Worm (Caenorhabditis elegans) whole organism, L4 larva: ENCODE results near the gene sfxn-1.4.

Experiments
- D1046.2 ChIP-seq: fragments of 200-800 bp; sonication (Bioruptor generic); IDR thresholded peaks from 2 replicates; pipeline ENCODE4 v1.3.6; 2022; ENCODE audit warnings: missing genetic modification characterization, missing compliant biosample characterization
- F26F4.8 ChIP-seq: fragments of 200-800 bp; sonication (Bioruptor generic); conservative IDR thresholded peaks from 2 replicates; pipeline ENCODE4 v1.3.6; 2022; ENCODE audit warnings: missing genetic modification characterization, missing compliant biosample characterization
- F49E8.2 ChIP-seq: sonication (generic microtip); optimal IDR thresholded peaks from 2 replicates; lab custom pipeline; 2016; ENCODE audit warnings: missing compliant biosample characterization, mild to moderate bottlenecking, missing genetic modification characterization, borderline replicate concordance
- T20F7.1 ChIP-seq: fragments of 200-800 bp; sonication (Bioruptor generic); optimal IDR thresholded peaks from 2 replicates; lab custom pipeline; 2018; ENCODE audit warnings: mild to moderate bottlenecking, missing genetic modification characterization, missing compliant biosample characterization
- ZK546.5 ChIP-seq, 2 experiments: sonication (generic microtip); optimal IDR thresholded peaks; 2 replicates each; lab custom pipeline; 2017; ENCODE audit warnings: missing biosample characterization in 2 of 2, missing genetic modification characterization in 2 of 2
- aha-1 ChIP-seq: fragments of 150-350 bp; peaks from one replicate; lab custom pipeline; 2014; ENCODE audit warnings: missing biosample characterization, missing genetic modification characterization
- aly-2 ChIP-seq: sonication (generic microtip); optimal IDR thresholded peaks from 2 replicates; lab custom pipeline; 2018; ENCODE audit warnings: missing biosample characterization, missing genetic modification characterization
- arid-1 ChIP-seq: fragments of 200-800 bp; sonication (Bioruptor generic); conservative IDR thresholded peaks from 2 replicates; pipeline ENCODE4 v1.3.6; 2022; ENCODE audit warnings: missing genetic modification reagents, missing genetic modification characterization, missing compliant biosample characterization
- ceh-20 ChIP-seq: fragments of 200-800 bp; sonication (Bioruptor generic); IDR thresholded peaks from 2 replicates; pipeline ENCODE4 v1.3.6; 2022; ENCODE audit warnings: missing genetic modification reagents, missing genetic modification characterization, missing compliant biosample characterization
- ceh-28 ChIP-seq: fragments of 150-350 bp; optimal IDR thresholded peaks from 2 replicates; lab custom pipeline; 2014; ENCODE audit warnings: missing biosample characterization, missing genetic modification reagents, missing genetic modification characterization
- ceh-82 ChIP-seq: sonication (generic microtip); optimal IDR thresholded peaks from 2 replicates; lab custom pipeline; 2017; ENCODE audit warnings: missing biosample characterization, missing genetic modification characterization
- ctbp-1 ChIP-seq: fragments of 200-800 bp; sonication (Bioruptor generic); IDR thresholded peaks from 2 replicates; pipeline ENCODE4 v1.3.6; 2022; ENCODE audit warnings: missing genetic modification reagents, missing genetic modification characterization, missing compliant biosample characterization
- dmd-6 ChIP-seq: fragments of 200-800 bp; sonication (Bioruptor generic); IDR thresholded peaks from 2 replicates; pipeline ENCODE4 v1.3.6; 2022; ENCODE audit warnings: missing genetic modification reagents, missing genetic modification characterization, missing compliant biosample characterization
- dmd-8 ChIP-seq: fragments of 200-800 bp; sonication (Bioruptor generic); IDR thresholded peaks from 2 replicates; pipeline ENCODE4 v1.3.6; 2022; ENCODE audit warnings: missing genetic modification characterization, missing compliant biosample characterization
- dpl-1 ChIP-seq: fragments of 150-350 bp; optimal IDR thresholded peaks from 2 replicates; lab custom pipeline; 2014; ENCODE audit warnings: missing biosample characterization, missing genetic modification reagents, missing genetic modification characterization
- duxl-1 ChIP-seq: sonication (generic microtip); optimal IDR thresholded peaks from 2 replicates; lab custom pipeline; 2016; ENCODE audit warnings: mild to moderate bottlenecking, missing genetic modification characterization, moderate library complexity, missing compliant biosample characterization; ENCODE audit not compliant: poor library complexity
- dve-1 ChIP-seq: sonication (generic microtip); optimal IDR thresholded peaks from 2 replicates; lab custom pipeline; 2017; ENCODE audit warnings: antibody characterized with exemption, mild to moderate bottlenecking, missing genetic modification characterization, missing compliant biosample characterization; ENCODE audit not compliant: insufficient read depth
- fkh-10 ChIP-seq: fragments of 150-350 bp; optimal IDR thresholded peaks from 2 replicates; lab custom pipeline; 2014; ENCODE audit warnings: missing biosample characterization, missing genetic modification reagents, missing genetic modification characterization
- gei-8 ChIP-seq: fragments of 200-800 bp; sonication (Bioruptor generic); optimal IDR thresholded peaks from 2 replicates; lab custom pipeline; 2018; ENCODE audit warnings: mild to moderate bottlenecking, missing genetic modification characterization, missing compliant biosample characterization
- hif-1 ChIP-seq, 2 experiments: sonication (generic microtip); optimal IDR thresholded peaks; 2 replicates each; lab custom pipeline; 2016 to 2017; ENCODE audit warnings: missing compliant biosample characterization in 2 of 2, missing genetic modification characterization in 2 of 2, missing genetic modification reagents in 2 of 2, missing genotype in 2 of 2, mild to moderate bottlenecking in 1 of 2
- hlh-11 ChIP-seq: fragments of 200-800 bp; sonication (Bioruptor generic); optimal IDR thresholded peaks from 2 replicates; lab custom pipeline; 2018; ENCODE audit warnings: mild to moderate bottlenecking, missing genetic modification characterization, missing compliant biosample characterization
- hmg-1.1 ChIP-seq: fragments of 200-800 bp; sonication (Bioruptor generic); IDR thresholded peaks from 2 replicates; pipeline ENCODE4 v1.3.6; 2022; ENCODE audit warnings: missing genetic modification reagents, missing genetic modification characterization, missing compliant biosample characterization
- lim-7 ChIP-seq: fragments of 200-800 bp; sonication (Bioruptor generic); IDR thresholded peaks from 2 replicates; pipeline ENCODE4 v1.3.6; 2022; ENCODE audit warnings: missing genetic modification characterization, missing compliant biosample characterization
- lin-13 ChIP-seq: fragments of 150-350 bp; optimal IDR thresholded peaks from 2 replicates; lab custom pipeline; 2014; ENCODE audit warnings: missing biosample characterization, missing genetic modification reagents, missing genetic modification characterization
- lin-38 ChIP-seq: fragments of 200-800 bp; sonication (Bioruptor generic); IDR thresholded peaks from 2 replicates; pipeline ENCODE4 v1.3.6; 2022; ENCODE audit warnings: missing genetic modification reagents, missing genetic modification characterization, missing compliant biosample characterization
- lsy-2 ChIP-seq, 2 experiments: fragments of 150-350 bp in 1 of 2; sonication (generic microtip) in 1 of 2; optimal IDR thresholded peaks; 2 replicates each; lab custom pipeline; 2014 to 2017; ENCODE audit warnings: missing biosample characterization in 2 of 2, missing genetic modification characterization in 2 of 2
- madf-5 ChIP-seq, 2 experiments: fragments of 200-800 bp; sonication (Bioruptor generic); IDR thresholded peaks; 2 replicates each; pipeline ENCODE4 v1.3.6; 2022; ENCODE audit warnings: missing compliant biosample characterization in 2 of 2, missing genetic modification characterization in 2 of 2
- mes-2 ChIP-seq: sonication (generic microtip); optimal IDR thresholded peaks from 2 replicates; lab custom pipeline; 2016; ENCODE audit warnings: missing genotype, mild to moderate bottlenecking, missing genetic modification characterization, missing compliant biosample characterization; ENCODE audit not compliant: poor library complexity, severe bottlenecking
- nhr-10 ChIP-seq: fragments of 150-350 bp; optimal IDR thresholded peaks from 2 replicates; lab custom pipeline; 2014; ENCODE audit warnings: missing biosample characterization, missing genetic modification characterization
- nhr-11 ChIP-seq: fragments of 150-350 bp; optimal IDR thresholded peaks from 2 replicates; lab custom pipeline; 2014; ENCODE audit warnings: missing biosample characterization, missing genetic modification characterization
- nhr-237 ChIP-seq: sonication (generic microtip); optimal IDR thresholded peaks from 2 replicates; lab custom pipeline; 2017; ENCODE audit warnings: missing biosample characterization, missing genetic modification characterization
- nhr-6 ChIP-seq: fragments of 150-350 bp; optimal IDR thresholded peaks from 2 replicates; lab custom pipeline; 2014; ENCODE audit warnings: missing biosample characterization, missing genetic modification characterization
- nhr-77 ChIP-seq: fragments of 150-350 bp; optimal IDR thresholded peaks from 2 replicates; lab custom pipeline; 2014; ENCODE audit warnings: missing biosample characterization, missing genetic modification characterization
- pha-4 ChIP-seq, 2 experiments: fragments of 150-350 bp in 1 of 2; fragments of 200-800 bp in 1 of 2; sonication (Bioruptor generic) in 1 of 2; IDR thresholded peaks in 1 of 2; optimal IDR thresholded peaks in 1 of 2; 2 replicates each; pipeline versions ENCODE4 v1.3.6 to Lab custom; 2014 to 2022; ENCODE audit warnings: missing genetic modification characterization in 2 of 2, missing genetic modification reagents in 2 of 2, missing biosample characterization in 1 of 2, missing compliant biosample characterization in 1 of 2
- pqm-1 ChIP-seq: sonication (generic microtip); optimal IDR thresholded peaks from 2 replicates; lab custom pipeline; 2017; ENCODE audit warnings: missing biosample characterization, missing genetic modification characterization
- rbr-2 ChIP-seq: sonication (generic microtip); optimal IDR thresholded peaks from 2 replicates; lab custom pipeline; 2016; ENCODE audit warnings: missing genotype, missing genetic modification characterization, missing compliant biosample characterization
- saeg-2 ChIP-seq: fragments of 200-800 bp; sonication (Bioruptor generic); IDR thresholded peaks from 2 replicates; pipeline ENCODE4 v1.3.6; 2022; ENCODE audit warnings: missing genetic modification reagents, missing genetic modification characterization, missing compliant biosample characterization
- sdz-12 ChIP-seq: fragments of 200-800 bp; sonication (Bioruptor generic); optimal IDR thresholded peaks from 2 replicates; lab custom pipeline; 2018; ENCODE audit warnings: mild to moderate bottlenecking, missing genetic modification characterization, missing compliant biosample characterization
- set-16 ChIP-seq: fragments of 200-800 bp; sonication (Bioruptor generic); IDR thresholded peaks from 2 replicates; pipeline ENCODE4 v1.3.6; 2022; ENCODE audit warnings: missing genetic modification reagents, missing genetic modification characterization, missing compliant biosample characterization
- unc-62 ChIP-seq, 3 experiments: fragments of 150-350 bp in 1 of 3; sonication (generic microtip); optimal IDR thresholded peaks in 2 of 3; peaks in 1 of 3; 1 replicate in 1 of 3; 2 replicates in 2 of 3; lab custom pipeline; 2014 to 2017; ENCODE audit warnings: missing biosample characterization in 3 of 3, missing genetic modification characterization in 3 of 3, missing genetic modification reagents in 3 of 3, missing genotype in 1 of 3
- zag-1 ChIP-seq: fragments of 150-350 bp; optimal IDR thresholded peaks from 2 replicates; lab custom pipeline; 2014; ENCODE audit warnings: missing biosample characterization, missing genetic modification characterization
- zip-2 ChIP-seq: fragments of 150-350 bp; optimal IDR thresholded peaks from 2 replicates; lab custom pipeline; 2014; ENCODE audit warnings: missing biosample characterization, missing genetic modification characterization

Gene sfxn-1.4

ce11 chrII:11694432-11694831, 13.4 kb upstream of the sfxn-1.4 start (continued):
- TF ChIP-seq dpl-1 (GFP tag; lab: Kevin White, UChicago) (peak; percentile 50), lsy-2 (tag; optimal IDR thresholded peaks at IDR 0.05; lab: Kevin White, UChicago) (peak in 1 of 2 experiments; percentile 70), rbr-2 (peak; percentile 15), mes-2 (tag; lab: Kevin White, UChicago) (peak; percentile 38), ZK546.5 (tag; optimal IDR thresholded peaks at IDR 0.05; lab: Kevin White, UChicago) (no peak), hmg-1.1 (GFP tag; lab: Robert Waterston, UW) (no peak), lim-7 (GFP tag; lab: Robert Waterston, UW) (no peak), duxl-1 (tag; lab: Kevin White, UChicago) (no peak), fkh-10 (GFP tag; lab: Kevin White, UChicago) (no peak), dve-1 (tag; lab: Kevin White, UChicago) (peak; percentile 43), dmd-8 (GFP tag; lab: Robert Waterston, UW) (no peak), ceh-20 (no peak), pqm-1 (tag; lab: Kevin White, UChicago) (no peak), aha-1 (peak; percentile 96), lin-38 (peak; percentile 31; the same call in 1 of the 2 replicates), T20F7.1 (GFP tag; lab: Kevin White, UChicago) (no peak), lin-13 (peak; percentile 29), gei-8 (no peak), ctbp-1 (no peak), nhr-10 (tag; lab: Kevin White, UChicago) (no peak), nhr-237 (tag; lab: Kevin White, UChicago) (no peak), pha-4 (GFP tag; IDR thresholded peaks at IDR 0.05; lab: Robert Waterston, UW) (no peak), pha-4 (tag; optimal IDR thresholded peaks at IDR 0.05; lab: Kevin White, UChicago) (no peak), dmd-6 (GFP tag; lab: Robert Waterston, UW) (no peak), ceh-28 (tag; lab: Kevin White, UChicago) (no peak), nhr-6 (tag; lab: Kevin White, UChicago) (no peak), hlh-11 (tag; lab: Kevin White, UChicago) (peak; percentile 25), sdz-12 (no peak)
- TF ChIP-seq, all 104 proteins: peak for 13

DNA sequence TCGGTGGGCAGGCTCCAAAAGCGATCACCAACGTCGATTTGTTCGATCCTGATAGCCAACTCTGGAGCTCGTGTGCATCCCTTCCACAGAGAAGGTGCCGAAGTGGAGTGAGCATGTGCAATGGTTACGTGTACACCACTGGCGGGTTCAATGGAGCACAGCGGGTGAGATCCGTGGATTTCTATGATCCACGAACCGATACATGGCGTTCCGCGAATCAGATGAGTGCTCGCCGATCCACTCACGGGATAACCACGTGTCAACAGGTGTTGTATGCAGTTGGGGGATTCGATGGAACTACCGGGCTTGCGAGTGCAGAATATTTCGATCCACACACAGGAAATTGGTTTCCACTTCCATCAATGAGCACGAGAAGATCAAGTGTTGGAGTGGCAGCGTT, 9.8 kb upstream of the sfxn-1.4 start:
- TF ChIP-seq D1046.2 (peak; percentile 81; the same call in 1 of the 2 replicates), sdz-12 (no peak), unc-62 (GFP tag; optimal IDR thresholded peaks at IDR 0.05 in 1 of 2; lab: Kevin White, UChicago) (peak in 1 of 2 experiments; percentile 56), unc-62 (tag; optimal IDR thresholded peaks at IDR 0.05; lab: Kevin White, UChicago) (no peak), aly-2 (tag; lab: Kevin White, UChicago) (peak; percentile 48), ctbp-1 (0 out of 2 replicates have a peak, but pooled peaks have one; percentile 16), arid-1 (no peak), set-16 (GFP tag; lab: Robert Waterston, UW) (peak; percentile 38)
- TF ChIP-seq, all 104 proteins: peak for 5

DNA sequence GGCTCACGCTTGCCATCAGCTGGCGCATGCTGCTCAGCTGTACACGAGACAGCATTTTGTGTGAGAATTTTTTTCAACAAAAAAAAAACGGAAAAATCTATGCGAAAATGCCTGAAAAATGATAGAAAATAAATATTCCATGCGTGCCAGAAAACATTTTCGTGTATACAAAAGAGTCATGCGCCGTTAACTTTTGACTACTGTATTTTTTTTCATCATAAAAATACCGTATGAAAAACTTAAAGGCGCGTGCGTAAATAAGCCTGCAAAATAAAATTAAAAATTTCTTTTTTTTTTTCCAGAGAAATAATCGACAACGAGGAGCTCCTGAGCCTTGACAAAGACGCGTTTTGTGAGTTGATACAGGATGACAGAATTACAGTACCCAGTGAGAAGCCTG, 8.9 kb upstream of the sfxn-1.4 start:
- TF ChIP-seq F49E8.2, result no peak
- TF ChIP-seq madf-5 (GFP tag; IDR thresholded peaks at IDR 0.05; lab: Robert Waterston, UW), result no peak
- TF ChIP-seq duxl-1 (tag; lab: Kevin White, UChicago), result no peak
- no peak for TF ChIP-seq nhr-11 (tag; lab: Kevin White, UChicago)
- no peak for TF ChIP-seq zip-2
- no peak for TF ChIP-seq zag-1 (tag; lab: Kevin White, UChicago)
- TF ChIP-seq ceh-82 (tag; lab: Kevin White, UChicago), result no peak
- no peak for TF ChIP-seq hif-1 (tag; optimal IDR thresholded peaks at IDR 0.05; lab: Kevin White, UChicago)
- TF ChIP-seq pha-4 (GFP tag; IDR thresholded peaks at IDR 0.05; lab: Robert Waterston, UW), result no peak
- no peak for TF ChIP-seq pha-4 (tag; optimal IDR thresholded peaks at IDR 0.05; lab: Kevin White, UChicago)
- no peak for TF ChIP-seq F26F4.8 (GFP tag; lab: Robert Waterston, UW)
- no peak for TF ChIP-seq nhr-6 (tag; lab: Kevin White, UChicago)
- no peak for TF ChIP-seq nhr-77
- TF ChIP-seq saeg-2 (GFP tag; lab: Robert Waterston, UW), result no peak
- no peak for TF ChIP-seq mes-2 (tag; lab: Kevin White, UChicago)
- no peak for TF ChIP-seq nhr-10 (tag; lab: Kevin White, UChicago)
